Worm (Caenorhabditis elegans): ENCODE results near the gene C34B4.5.

The C34B4.5 gene

DNA sequence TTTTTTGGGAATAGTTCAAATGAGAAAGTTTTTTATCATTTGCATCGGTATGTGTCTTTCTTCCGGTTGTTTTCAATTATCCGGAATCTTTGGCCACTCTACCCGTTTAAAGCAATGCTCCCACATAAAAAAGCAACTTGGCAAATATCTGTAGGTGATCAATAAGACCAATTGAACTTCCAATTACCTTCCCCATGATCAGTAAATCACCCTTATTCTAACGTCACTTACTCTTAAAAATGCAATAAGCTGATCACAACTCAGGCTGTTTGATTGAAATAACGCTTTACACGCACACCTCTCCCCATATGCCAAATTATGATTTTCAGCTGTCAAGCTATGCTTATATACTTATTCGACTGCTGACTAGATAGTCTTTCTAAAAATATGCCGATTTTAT is at the start of gene C34B4.5:
Gene C34B4.5, plus strand, starts transcription at position 301 of the 400 bp plus-strand sequence.
- TF ChIP-seq ref-1 (GFP tag; conservative IDR thresholded peaks at IDR 0.05) (no peak), med-1 (GFP tag; optimal IDR thresholded peaks at IDR 0.05; ENCODE audit: insufficient read depth) (no peak), tab-1 (GFP tag; IDR thresholded peaks at IDR 0.05) (no peak), T22C8.4 (GFP tag; IDR thresholded peaks at IDR 0.05) (no peak), ztf-29 (GFP tag; IDR thresholded peaks at IDR 0.05) (no peak), ztf-23 (GFP tag; IDR thresholded peaks at IDR 0.05) (no peak), klf-2 (GFP tag; conservative IDR thresholded peaks at IDR 0.05) (no peak), flt-1 (GFP tag; IDR thresholded peaks at IDR 0.05) (no peak), cog-1 (tag; optimal IDR thresholded peaks at IDR 0.05) (no peak)

DNA sequence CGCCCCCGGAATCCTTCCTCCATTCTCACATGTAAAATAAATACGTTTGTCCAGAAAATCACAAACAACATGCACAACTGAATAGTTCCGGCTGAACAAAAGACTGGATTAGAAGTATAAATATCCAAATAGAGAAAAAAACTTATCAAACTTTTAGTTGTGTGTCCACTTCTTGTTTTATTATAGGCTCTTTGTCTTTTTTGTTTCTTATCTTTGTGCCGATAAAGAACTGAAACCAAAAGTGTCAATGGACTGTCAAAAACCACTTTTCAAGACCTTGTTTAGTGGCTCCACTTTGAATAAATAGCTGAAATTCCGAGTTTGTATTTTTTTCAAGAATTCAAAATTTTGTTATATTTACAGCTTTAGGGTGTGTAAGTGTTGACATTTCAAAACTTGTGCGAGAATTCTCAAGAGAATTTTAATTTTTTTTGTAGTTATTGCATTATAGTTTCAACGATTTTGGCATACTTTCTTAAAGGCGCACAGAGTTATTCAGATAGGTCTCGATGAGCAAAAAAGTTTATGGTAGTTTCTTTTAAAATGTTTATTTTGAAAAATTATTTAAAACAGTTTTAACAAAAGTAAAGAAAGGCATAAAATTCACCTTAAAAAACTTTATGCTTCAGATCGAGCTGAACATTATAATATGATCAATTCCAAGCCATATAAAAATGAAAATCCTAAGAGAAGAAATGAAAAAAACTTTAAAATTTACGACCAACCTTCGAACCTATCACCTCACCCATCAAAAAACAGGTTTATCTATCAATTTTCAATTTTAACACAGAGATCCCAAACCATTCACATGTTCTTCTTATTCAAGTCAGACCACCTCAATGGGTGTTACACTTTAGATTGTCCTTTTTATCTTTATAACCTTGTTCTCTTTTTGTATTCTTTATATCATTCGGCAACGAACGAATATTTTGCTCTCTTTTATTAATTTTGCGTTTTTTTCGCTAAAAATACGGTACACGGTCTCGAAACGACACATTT is 49.3 kb upstream of the C34B4.5 start:
- TF ChIP-seq ztf-29 (GFP tag; IDR thresholded peaks at IDR 0.05) (no peak), med-1 (GFP tag; optimal IDR thresholded peaks at IDR 0.05; ENCODE audit: insufficient read depth) (no peak), T22C8.4 (GFP tag; IDR thresholded peaks at IDR 0.05) (no peak), tab-1 (GFP tag; IDR thresholded peaks at IDR 0.05) (no peak), klf-2 (GFP tag; conservative IDR thresholded peaks at IDR 0.05) (no peak), flt-1 (GFP tag; IDR thresholded peaks at IDR 0.05) (no peak)

DNA sequence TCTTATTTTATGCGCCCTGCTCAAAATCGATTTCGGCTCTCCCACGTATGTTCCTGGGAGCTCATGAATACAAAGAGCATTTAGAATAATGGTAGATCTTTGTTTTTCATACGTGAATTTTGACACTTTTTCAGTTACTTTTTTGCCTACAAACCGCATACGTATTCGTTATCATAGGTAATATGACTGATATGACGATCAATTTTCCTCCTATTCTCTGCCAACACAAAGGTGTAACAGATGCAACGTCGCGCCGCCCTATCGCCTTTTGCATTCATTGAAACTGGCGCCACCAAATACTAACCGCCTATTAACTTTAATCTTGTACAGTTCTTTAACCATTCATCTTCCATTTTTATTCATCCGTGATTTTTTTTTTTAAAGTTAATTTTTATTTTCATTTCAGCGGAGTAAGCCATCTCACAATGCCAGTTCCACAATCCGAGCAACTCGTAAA is 48.2 kb upstream of the C34B4.5 start, which contains the start of gene W07G4.5:
Gene W07G4.5, plus strand, starts transcription at position 407 of the 457 bp plus-strand sequence.
- TF ChIP-seq T22C8.4 (GFP tag; IDR thresholded peaks at IDR 0.05) (no peak), cog-1 (tag; optimal IDR thresholded peaks at IDR 0.05) (no peak), ztf-23 (GFP tag; IDR thresholded peaks at IDR 0.05) (no peak)

DNA sequence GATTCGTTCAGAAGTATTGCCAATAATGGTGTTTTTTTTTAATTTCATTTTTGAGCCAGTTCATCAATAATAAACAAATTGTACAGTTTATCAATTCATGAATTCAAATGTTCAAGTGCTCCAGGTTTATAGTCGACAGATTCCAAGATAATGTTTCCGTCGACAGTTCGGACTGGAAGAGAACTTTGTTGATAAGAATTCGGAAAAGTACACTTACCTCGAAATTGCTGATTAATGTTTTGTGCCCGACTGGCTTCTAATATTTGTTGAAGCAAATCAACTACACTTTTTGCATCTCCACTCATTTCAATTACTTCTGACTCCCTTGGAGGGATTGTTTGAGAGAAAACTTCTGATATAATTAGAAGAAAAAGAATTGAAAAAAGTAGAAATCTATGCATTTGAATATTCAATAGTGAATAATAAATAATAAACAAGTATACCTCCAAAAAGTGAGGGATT is 46.6 kb upstream of the C34B4.5 start, which contains the start of gene W07G4.8:
Gene W07G4.8, minus strand, starts transcription at position 412 of the 462 bp plus-strand sequence.
- TF ChIP-seq flt-1 (GFP tag; IDR thresholded peaks at IDR 0.05) (no peak), klf-2 (GFP tag; conservative IDR thresholded peaks at IDR 0.05) (no peak), ztf-23 (GFP tag; IDR thresholded peaks at IDR 0.05) (no peak), med-1 (GFP tag; optimal IDR thresholded peaks at IDR 0.05; ENCODE audit: insufficient read depth) (no peak), T22C8.4 (GFP tag; IDR thresholded peaks at IDR 0.05) (no peak), ztf-29 (GFP tag; IDR thresholded peaks at IDR 0.05) (no peak), tab-1 (GFP tag; IDR thresholded peaks at IDR 0.05) (no peak), ref-1 (GFP tag; conservative IDR thresholded peaks at IDR 0.05) (no peak), cog-1 (tag; optimal IDR thresholded peaks at IDR 0.05) (no peak)

DNA sequence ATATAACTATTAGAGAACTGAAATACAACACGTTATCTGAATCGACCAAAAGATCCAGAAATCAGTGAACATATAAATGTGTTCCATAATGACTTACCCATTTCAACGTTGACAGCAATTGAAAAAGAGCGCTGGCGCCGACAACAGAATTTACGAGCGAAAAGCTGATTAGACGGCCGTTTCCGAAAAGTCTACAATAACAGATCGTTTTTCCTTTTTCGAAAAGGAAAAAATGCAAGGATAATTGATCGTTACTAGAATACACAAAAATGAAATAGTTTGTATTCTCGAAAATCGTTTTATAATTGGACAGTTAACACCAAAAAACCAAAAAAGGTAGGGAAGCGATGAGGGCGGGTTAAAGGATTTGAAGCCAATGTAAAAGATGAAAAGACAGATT is 42.1 kb upstream of the C34B4.5 start, which contains the start of gene srr-1:
Gene srr-1, minus strand, starts transcription at position 101 of the 400 bp plus-strand sequence.
- TF ChIP-seq ref-1 (GFP tag; conservative IDR thresholded peaks at IDR 0.05) (no peak), cog-1 (tag; optimal IDR thresholded peaks at IDR 0.05) (no peak), ztf-29 (GFP tag; IDR thresholded peaks at IDR 0.05) (no peak), flt-1 (GFP tag; IDR thresholded peaks at IDR 0.05) (no peak), klf-2 (GFP tag; conservative IDR thresholded peaks at IDR 0.05) (no peak), ztf-23 (GFP tag; IDR thresholded peaks at IDR 0.05) (no peak), med-1 (GFP tag; optimal IDR thresholded peaks at IDR 0.05; ENCODE audit: insufficient read depth) (no peak), T22C8.4 (GFP tag; IDR thresholded peaks at IDR 0.05) (no peak), tab-1 (GFP tag; IDR thresholded peaks at IDR 0.05) (no peak)

DNA sequence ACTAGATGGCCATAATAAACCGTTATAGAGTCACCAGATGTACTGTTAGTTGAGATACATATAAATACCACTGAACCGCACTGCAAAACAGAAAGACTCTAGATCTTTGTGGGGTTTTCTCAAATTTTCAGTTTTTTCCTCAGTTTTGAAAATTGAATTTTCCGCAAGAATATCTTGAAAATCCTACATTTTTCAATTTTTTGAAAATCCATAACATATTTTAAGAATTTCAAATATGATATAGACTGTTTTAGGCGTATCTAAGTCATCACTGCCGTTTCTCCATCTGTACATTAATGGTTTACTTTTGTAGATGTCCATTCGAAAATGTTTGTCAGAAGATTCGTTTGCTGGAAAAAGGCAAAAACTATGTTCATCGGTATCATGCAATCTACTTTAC is 33.9 kb upstream of the C34B4.5 start, which contains the start of gene F42E8.1:
Gene F42E8.1, plus strand, starts transcription at position 301 of the 400 bp plus-strand sequence.
- no peak for TF ChIP-seq flt-1 (GFP tag; IDR thresholded peaks at IDR 0.05)
- no peak for TF ChIP-seq ref-1 (GFP tag; conservative IDR thresholded peaks at IDR 0.05)
- TF ChIP-seq ztf-29 (GFP tag; IDR thresholded peaks at IDR 0.05): no peak
- no peak for TF ChIP-seq med-1 (GFP tag; optimal IDR thresholded peaks at IDR 0.05; ENCODE audit: insufficient read depth)
- no peak for TF ChIP-seq cog-1 (tag; optimal IDR thresholded peaks at IDR 0.05)
- no peak for TF ChIP-seq klf-2 (GFP tag; conservative IDR thresholded peaks at IDR 0.05)
- TF ChIP-seq ztf-23 (GFP tag; IDR thresholded peaks at IDR 0.05): no peak
- no peak for TF ChIP-seq tab-1 (GFP tag; IDR thresholded peaks at IDR 0.05)
- TF ChIP-seq T22C8.4 (GFP tag; IDR thresholded peaks at IDR 0.05): no peak

DNA sequence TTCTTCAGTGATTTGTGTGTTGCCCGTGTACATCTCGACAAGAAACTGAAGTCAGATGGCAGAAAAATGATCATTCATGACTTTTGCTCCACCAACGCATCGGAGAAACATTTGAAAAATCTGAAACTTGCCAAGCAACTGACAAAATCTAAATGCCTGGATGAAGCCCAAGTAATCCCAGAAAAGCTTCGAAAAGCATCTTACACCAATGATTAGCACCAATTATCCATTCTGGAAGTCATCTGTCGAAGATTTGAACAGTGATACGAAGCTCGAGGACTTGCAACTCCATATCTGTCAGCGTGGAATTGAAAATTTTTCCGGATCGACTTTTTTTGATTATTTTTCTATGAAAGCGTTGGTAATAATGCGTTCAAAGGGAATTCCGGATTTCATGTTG is 32.4 kb upstream of the C34B4.5 start:
- TF ChIP-seq tab-1 (GFP tag; IDR thresholded peaks at IDR 0.05): no peak
- no peak for TF ChIP-seq ztf-29 (GFP tag; IDR thresholded peaks at IDR 0.05)
- no peak for TF ChIP-seq flt-1 (GFP tag; IDR thresholded peaks at IDR 0.05)
- no peak for TF ChIP-seq ztf-23 (GFP tag; IDR thresholded peaks at IDR 0.05)
- TF ChIP-seq ref-1 (GFP tag; conservative IDR thresholded peaks at IDR 0.05): no peak
- no peak for TF ChIP-seq med-1 (GFP tag; optimal IDR thresholded peaks at IDR 0.05; ENCODE audit: insufficient read depth)
- no peak for TF ChIP-seq klf-2 (GFP tag; conservative IDR thresholded peaks at IDR 0.05)
- no peak for TF ChIP-seq cog-1 (tag; optimal IDR thresholded peaks at IDR 0.05)
- TF ChIP-seq T22C8.4 (GFP tag; IDR thresholded peaks at IDR 0.05): no peak

DNA sequence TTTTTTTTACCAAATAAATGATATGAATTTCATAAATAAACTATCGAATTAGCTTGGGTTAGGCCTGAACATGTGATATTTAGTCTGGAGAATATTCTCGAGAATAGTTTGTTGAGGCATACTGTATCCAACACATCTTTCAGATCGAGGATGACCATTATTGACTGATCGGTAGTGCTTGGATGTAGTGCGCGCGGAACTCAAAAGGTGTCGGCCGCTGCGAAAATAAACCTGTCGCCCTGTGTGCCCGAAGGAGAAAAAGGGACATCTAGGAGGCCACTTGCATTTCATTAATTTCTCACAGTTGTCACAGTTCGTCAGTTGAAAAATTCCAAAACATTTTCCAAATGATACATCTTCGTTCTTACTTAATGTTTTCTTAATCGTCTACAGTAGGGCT is 31.6 kb upstream of the C34B4.5 start:
- TF ChIP-seq flt-1 (GFP tag; IDR thresholded peaks at IDR 0.05) (no peak), ref-1 (GFP tag; conservative IDR thresholded peaks at IDR 0.05) (no peak), ztf-29 (GFP tag; IDR thresholded peaks at IDR 0.05) (no peak), cog-1 (tag; optimal IDR thresholded peaks at IDR 0.05) (no peak), T22C8.4 (GFP tag; IDR thresholded peaks at IDR 0.05) (no peak), tab-1 (GFP tag; IDR thresholded peaks at IDR 0.05) (no peak), ztf-23 (GFP tag; IDR thresholded peaks at IDR 0.05) (no peak), klf-2 (GFP tag; conservative IDR thresholded peaks at IDR 0.05) (no peak), med-1 (GFP tag; optimal IDR thresholded peaks at IDR 0.05; ENCODE audit: insufficient read depth) (no peak)

DNA sequence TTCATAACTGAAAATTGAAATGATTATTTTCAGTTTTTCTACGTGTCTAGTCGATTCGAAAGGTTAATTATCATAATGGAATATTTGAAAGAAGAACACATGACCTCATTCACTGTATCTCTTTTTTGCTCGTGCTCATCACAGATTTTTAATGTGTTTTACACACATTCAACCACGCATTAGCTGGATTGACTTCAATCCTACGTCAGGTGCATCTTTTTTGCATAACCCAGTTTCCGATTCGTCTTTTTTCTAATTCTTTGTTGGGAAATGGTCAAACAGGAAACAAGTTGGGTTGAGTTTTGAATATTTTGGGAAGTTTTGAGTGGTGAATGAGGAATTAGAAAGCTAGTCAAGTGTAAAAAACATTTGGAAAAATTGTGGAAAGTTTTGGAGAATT is 25.5 kb upstream of the C34B4.5 start:
- no peak for TF ChIP-seq flt-1 (GFP tag; IDR thresholded peaks at IDR 0.05)
- TF ChIP-seq cog-1 (tag; optimal IDR thresholded peaks at IDR 0.05): no peak
- TF ChIP-seq ztf-23 (GFP tag; IDR thresholded peaks at IDR 0.05): no peak
- no peak for TF ChIP-seq T22C8.4 (GFP tag; IDR thresholded peaks at IDR 0.05)
- no peak for TF ChIP-seq ref-1 (GFP tag; conservative IDR thresholded peaks at IDR 0.05)
- TF ChIP-seq med-1 (GFP tag; optimal IDR thresholded peaks at IDR 0.05; ENCODE audit: insufficient read depth): no peak
- TF ChIP-seq tab-1 (GFP tag; IDR thresholded peaks at IDR 0.05): no peak
- no peak for TF ChIP-seq klf-2 (GFP tag; conservative IDR thresholded peaks at IDR 0.05)
- TF ChIP-seq ztf-29 (GFP tag; IDR thresholded peaks at IDR 0.05): no peak

Data from whole organism, midembryonic.